Worm (Caenorhabditis elegans) whole organism, dauer: ENCODE measurements around the gene C30G7.2.
"Not testable (repeated sequence)": the region's sequence is repeated elsewhere in the genome, so short reads cannot be mapped to it uniquely, and the experiment has no call there.

Experiments
- unc-62 ChIP-seq: sonication (generic microtip); optimal IDR thresholded peaks from 2 replicates; lab custom pipeline; 2017; ENCODE audit warnings: missing biosample characterization, missing genetic modification reagents, missing genetic modification characterization

C30G7.2 gene

DNA sequence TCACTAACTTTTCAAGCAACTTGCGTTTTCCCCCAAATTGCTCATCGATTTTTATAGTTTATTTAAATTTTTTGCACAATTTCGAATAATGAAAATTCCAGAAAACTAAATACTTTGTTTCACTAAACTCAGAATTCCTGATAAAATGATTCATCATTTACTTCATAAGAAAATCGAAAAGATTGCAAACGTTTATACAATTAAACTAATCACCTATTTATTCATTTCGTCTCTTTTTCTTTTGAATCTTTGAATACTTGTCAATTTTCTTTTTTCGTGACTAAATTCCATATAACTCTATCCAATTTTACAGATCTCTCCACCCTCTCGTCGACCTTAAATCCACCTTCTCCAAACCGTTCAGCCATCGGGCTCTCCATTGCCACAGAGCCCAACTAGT is at the start of gene C30G7.2:
C30G7.2 (plus strand) TSS at position 301 of the 400 bp plus-strand sequence.
- no peak for TF ChIP-seq unc-62

DNA sequence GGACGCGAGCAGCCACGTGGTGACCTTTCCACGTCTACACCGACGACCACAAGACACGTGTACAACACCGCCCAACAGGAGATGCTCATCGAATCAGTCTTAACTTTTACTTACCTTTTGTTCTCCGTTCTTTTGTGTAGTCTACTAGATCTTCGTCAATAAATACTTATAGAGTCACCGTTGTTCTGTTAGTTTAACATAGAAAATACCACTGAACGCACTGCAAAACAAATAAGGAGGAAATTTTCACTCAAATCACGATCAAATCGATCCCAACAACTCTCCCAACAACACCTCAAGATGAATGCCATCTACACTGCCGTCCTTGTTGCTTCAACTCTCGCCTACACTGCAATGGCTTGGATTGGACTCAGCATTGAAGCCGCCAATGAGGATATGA is 45.9 kb upstream of the C30G7.2 start, which contains the start of gene nspa-2:
nspa-2 (plus strand) TSS at position 301 of the 400 bp plus-strand sequence.
- TF ChIP-seq unc-62: not testable (repeated sequence)

DNA sequence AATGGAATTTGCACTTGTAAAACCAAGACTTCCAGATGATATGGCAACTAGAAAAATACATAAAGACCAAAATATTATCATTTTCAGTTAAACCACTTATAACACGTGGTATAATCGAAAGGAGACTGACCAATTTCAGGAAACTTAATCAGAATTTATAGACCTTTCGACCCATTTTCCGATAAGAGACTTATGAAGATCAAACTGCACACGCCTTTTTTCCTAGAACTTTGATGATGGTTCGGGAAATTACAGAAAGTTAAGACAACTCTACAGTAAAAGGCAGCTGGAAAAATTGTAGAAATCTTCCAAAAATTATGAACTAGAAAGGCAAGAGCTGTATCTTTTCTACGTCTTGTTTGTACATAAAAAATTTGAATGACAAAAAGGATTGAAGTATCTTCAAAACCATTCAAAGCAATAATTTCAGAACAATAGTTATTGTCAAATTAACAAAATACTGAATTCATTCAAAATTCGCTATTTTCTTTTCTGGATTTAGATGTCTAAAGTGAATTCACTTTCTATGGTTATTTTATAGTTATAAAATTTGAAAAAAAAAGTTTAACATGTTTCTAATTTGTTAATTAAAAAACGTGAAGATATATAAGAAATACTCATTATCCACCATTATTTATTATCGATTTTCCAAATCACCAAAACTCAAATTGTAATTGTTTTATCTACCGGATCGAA is 43.2 kb upstream of the C30G7.2 start, which contains the start of the genes mpst-2 and H12D21.5:
mpst-2 (minus strand) TSS at position 101 of the 696 bp plus-strand sequence.
H12D21.5 (plus strand) TSS at position 646 of the 696 bp plus-strand sequence.
- no peak for TF ChIP-seq unc-62

DNA sequence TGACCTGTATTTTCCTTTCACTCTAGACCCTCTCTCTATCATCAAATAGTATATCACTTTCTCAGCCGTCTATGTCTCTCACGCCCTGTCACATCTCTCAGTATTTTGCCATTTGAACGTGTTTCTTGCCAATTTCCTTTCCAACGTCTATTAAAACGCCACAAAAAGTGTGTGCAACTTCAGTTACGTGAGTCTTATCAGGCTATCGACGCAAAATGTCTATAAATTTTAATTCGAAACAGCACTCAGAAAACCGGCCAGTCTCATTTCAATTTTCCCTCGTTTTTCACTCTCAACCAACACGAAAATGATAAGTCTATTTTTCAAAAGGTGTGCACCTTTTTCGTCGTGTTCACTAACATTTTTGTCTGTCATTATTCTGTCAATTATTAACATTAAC is 41.1 kb upstream of the C30G7.2 start, which contains the start of gene mpst-3:
mpst-3 (plus strand) TSS at position 91 of the 400 bp plus-strand sequence.
- TF ChIP-seq unc-62: no peak

DNA sequence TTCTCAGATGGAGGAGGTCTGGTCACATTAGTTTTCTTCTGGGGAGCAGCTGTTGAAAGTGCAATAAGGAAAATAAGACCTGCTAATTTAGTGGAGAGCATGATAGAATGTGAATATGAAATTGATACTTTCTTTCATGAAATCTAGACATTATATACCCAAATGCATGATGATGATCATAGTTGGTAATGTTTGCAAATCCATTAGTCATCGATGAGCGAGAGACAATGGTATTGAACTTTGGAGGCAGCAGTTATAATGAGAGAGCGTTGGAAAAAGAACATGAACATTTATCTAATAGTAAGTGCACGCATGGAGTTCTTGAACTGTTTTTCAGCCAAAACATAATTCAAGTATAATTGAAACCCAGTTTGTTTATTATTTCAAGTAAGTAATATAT is 39.0 kb upstream of the C30G7.2 start, which contains the start of gene H12D21.6:
H12D21.6 (minus strand) TSS at position 101 of the 400 bp plus-strand sequence.
- no peak for TF ChIP-seq unc-62

DNA sequence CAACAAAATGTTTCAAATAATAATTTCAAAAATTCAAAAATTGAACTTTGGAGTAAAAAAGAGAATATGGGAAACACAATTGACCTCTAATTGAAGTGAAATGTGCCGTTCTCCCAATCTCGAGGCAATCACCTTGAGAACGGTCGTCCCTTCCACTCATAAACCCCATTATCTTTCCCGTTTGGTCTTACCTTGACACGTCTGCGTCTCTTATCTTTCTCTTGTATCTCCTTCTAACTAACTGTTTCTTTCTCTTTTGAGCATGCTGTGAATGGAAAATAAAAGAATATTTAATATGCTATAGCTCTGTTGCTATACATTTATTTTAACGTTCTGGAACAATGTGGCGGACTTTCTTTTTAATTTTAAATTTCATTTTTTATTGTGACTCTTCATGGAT is 37.1 kb upstream of the C30G7.2 start, which contains the start of gene H12D21.10:
H12D21.10 (plus strand) TSS at position 260 of the 400 bp plus-strand sequence.
- TF ChIP-seq unc-62: no peak

DNA sequence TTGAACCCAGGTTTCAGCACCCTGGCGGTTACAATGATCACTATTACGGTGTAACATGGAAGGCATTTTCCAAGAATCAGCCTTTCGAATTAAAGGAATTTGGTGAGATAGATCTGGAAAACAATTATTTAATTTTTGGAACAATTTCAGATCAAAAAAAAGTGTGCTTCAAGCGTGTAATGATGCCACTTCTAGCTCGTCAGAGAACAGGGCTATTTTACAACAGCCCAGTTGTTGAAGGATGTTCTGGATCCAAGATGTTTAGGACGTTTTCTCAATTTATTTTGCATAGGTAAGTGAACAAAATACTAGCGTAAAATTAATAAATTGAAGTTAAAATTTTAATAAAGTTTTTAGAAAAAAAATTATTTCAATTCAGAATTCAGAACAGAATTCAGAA is 35.8 kb upstream of the C30G7.2 start:
- TF ChIP-seq unc-62: no peak

DNA sequence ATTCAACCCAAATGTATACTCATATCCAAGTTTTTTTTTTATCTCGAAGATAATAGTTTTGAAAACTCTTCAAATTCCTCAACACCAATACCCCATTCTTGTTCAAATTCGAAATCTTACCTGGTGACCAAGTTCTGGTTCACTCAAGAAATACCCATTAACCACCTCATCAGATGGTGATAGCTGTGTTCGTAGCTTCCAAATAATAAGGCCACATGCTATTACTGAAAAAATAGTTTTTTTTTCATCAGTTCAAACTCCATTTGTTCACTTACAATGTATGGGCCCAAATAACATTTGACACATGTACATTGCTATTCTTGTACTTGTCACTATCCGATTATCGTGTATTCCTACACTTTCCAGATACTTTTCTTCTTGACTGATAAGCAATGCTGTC is 29.2 kb upstream of the C30G7.2 start:
- TF ChIP-seq unc-62: no peak

DNA sequence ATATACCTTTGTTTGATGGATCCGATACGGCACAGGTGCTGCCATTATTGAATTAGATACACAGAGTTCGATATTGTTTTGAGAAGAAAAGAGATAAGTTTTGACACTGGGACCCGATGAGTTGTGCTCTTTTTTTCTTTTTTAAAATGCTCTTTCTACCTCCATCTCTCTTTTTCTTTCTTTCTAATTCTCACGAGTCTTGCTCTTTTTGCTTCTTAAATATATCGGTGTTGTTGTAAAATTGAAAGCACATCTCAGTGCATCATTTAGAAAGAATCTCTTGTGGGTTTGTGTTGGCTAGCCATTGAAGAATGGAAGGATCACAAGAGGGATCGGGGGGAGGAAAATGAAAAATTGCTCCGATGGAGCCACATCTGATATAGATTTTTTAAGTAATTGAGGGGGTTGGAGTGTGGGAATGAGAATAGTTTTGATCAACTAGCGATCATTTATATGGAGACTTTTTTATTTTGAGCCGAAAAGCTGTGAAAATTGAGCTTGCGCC is 27.3 kb upstream of the C30G7.2 start, which contains the start of gene H12D21.9:
H12D21.9 (minus strand) TSS at position 148 of the 505 bp plus-strand sequence.
- TF ChIP-seq unc-62: no peak

DNA sequence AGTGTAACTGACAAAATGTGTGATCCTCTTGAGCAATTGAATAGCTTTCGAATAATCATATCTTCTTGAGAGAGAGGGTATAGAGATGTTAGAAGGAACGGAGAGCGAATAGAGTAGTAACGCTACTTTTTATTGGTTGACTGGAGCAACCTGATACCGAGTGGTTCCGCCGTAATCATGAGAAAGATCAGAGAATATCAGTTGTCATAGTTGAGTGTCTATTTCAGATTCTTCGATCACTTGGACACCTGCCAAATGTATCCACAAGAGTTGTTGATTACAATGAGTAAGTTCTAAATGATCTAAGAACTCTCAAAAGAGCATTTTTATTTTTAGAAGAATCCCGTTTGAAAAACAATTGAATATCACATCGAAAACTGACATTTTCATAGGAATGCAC is 25.9 kb upstream of the C30G7.2 start:
- no peak for TF ChIP-seq unc-62

DNA sequence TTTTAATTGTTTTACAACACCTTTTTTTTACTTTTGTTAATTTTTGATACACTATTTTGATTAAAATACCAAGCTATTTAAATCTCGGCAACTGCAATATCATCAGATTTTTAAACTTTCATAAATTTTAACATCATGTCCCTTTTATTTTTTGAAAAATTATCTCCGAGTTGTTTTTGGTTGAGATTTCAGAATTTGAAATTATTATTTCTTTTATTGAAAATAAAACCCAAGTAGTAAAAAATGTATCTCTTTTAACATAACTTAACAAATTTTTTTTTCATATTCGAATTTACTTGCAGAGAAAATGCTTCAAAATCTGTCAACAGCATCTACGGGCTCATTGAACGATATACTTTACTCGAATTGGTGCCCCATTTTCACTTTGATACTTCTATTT is 21.1 kb upstream of the C30G7.2 start, which contains the start of gene H12D21.11:
H12D21.11 (plus strand) TSS at position 301 of the 400 bp plus-strand sequence.
- no peak for TF ChIP-seq unc-62

DNA sequence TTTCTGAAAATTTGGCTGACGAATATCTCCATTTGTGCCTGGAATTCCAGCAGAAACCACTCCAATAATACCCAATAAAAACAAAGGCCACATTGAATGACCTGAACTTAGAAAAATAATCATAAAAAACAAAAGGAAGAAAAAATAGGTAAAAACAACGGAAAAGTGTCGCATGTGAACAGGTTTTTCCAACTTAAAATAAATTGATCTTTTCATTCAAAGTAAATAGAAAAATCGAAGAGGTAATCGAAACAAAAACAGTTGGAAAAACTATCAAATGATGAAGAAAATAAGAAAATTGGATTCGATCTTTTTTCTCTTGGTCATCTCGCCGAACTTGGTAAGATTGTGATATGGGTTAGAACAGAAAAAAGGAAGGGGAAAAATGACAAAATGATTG is 15.2 kb upstream of the C30G7.2 start, which contains the start of gene zmp-4:
zmp-4 (minus strand) TSS at position 101 of the 400 bp plus-strand sequence.
- no peak for TF ChIP-seq unc-62

DNA sequence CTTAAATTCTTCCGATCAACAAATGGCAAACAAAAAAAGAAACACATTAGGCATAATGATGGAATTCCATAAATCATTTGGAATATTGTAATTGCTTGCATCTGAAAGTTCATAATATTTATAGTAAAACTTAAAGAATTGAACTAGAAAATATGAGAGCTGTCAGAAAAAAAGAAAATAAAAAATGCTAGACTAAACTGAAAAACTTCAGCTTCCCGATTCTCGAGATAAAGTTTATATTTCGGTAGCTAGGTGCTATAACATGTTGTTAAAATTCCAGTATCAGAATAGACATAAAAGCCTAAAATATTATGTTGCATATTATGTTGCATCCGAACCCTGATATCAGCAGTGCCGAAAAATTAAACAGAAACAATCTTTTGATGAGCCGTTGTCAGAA is 12.6 kb upstream of the C30G7.2 start, which contains the start of gene srg-54:
srg-54 (minus strand) TSS at position 101 of the 400 bp plus-strand sequence.
- TF ChIP-seq unc-62: no peak

DNA sequence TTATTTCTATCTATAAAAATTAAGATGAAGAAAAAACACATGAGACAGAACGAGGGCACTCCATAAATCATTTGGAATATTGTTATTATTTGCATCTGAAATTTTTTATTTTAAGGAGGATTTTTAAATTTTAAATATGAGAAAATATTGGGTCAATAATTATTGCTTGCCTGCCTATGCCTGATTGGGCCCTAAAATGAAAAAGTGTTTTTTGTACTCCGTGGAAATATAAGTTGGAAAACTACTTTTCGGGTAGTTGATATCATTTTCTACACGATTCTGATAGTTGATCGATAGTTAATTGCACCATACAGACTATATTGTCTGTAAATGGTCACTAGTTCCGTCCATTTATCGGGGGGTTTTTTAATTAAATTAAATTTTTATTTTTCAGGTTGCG is 8.4 kb upstream of the C30G7.2 start, which contains the start of gene srg-55:
srg-55 (minus strand) TSS at position 101 of the 400 bp plus-strand sequence.
- no peak for TF ChIP-seq unc-62

DNA sequence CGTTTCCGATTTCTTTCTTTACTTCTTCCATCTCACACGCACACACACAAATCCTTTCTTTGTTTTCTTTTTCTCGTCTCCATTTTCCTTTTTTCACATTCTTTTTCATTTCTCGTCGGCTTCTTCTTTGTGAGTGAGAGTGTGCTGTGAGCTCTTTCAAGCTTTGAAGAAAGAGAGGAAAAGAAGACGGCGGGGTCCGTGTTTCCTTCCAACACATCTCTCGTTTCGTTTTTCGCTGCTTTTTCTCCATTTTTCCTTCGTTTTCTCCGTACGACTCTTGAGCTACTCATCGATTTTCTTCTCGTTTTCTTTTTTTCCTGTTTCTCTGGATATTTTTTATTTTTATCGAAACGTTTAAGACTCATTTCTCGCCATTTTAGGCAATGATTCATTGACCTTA is 6.5 kb upstream of the C30G7.2 start:
- TF ChIP-seq unc-62: no peak

DNA sequence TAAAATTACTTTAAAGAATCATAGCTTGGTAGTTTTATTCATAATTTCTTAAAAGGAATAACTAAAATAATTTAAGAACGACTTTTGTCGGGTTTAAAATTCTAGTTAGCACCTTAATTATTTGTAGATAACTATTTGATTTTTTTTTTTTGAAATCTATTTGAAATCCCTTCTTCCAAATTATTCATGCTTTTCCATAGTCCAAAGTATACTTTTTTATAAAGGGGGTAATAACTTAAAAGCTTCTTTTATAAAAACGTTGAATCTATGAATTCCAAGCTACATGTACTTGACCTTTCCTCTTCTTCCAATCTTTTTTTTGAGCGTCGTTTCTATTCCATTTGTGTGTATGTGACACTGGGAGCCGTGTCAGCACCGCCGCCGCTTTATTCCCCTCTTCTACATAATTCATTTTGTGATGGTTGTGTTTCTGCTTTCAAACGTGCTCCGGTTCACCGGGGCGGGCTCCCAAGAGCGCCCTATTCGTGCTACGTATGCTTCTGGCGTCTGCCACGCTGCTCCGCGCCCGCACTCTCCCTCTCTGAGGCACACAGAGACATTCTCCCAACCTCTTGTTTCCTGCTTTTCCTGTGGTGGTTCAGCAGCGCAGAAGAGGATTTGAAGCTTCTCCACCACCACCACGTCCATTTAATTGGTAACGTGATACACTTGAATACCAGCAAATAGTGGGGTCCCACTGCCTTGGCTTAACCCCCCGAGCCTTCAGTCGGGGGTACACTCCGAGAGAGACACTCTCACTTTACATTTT is 3.1 kb upstream of the C30G7.2 start:
- TF ChIP-seq unc-62: no peak

DNA sequence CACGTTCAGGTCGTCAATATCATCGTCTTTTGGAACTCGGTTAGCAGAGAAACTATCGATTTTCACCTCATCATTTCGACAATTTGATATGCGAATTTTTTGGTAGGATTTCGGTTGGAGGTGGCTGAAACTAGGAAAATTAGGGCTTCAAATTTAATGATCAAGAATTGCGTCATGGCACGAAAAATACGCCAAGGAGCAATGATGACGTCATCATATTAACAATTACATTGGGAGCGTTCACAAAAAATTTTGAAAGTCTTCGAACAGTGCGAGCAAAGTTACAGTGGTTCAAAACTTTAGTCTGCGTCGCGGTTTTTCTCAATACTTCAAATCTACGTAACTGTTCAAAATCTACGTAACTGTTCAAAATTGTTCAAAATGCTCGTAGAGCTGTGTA is 6.2 kb downstream of the C30G7.2 start:
- TF ChIP-seq unc-62: no peak
